Fruit fly (Drosophila melanogaster): ENCODE measurements around the gene CG42446.

DNA sequence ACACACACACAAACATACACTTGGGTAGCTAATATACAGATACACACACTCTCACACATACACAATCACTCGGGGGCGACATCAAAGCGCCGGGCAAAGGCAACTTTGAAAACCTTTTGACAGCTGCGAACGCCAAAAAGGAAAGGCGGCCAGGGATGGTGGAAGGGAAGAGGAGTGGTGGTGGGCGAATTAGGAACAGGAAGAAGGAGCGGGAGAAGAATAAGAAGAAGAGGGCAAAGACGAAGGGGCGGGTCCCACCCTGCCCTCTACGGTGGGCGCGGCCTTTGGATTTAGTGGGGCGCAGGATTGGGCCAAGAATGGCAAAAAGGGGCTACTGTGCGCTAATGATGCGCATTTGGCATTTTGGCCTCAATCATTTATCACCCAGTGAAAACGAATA, 36.7 kb upstream of the CG42446 start:
- TF ChIP-seq kay (GFP tag; ENCODE audit: borderline replicate concordance) (no peak), CG7101 (tag; optimal IDR thresholded peaks at IDR 0.05) (no peak), ovo (GFP tag; optimal IDR thresholded peaks at IDR 0.05) (no peak), Crg-1 (GFP tag; optimal IDR thresholded peaks at IDR 0.05) (no peak), cic (GFP tag; optimal IDR thresholded peaks at IDR 0.05) (no peak), CG5204 (GFP tag; optimal IDR thresholded peaks at IDR 0.05) (no peak), bab1 (GFP tag; optimal IDR thresholded peaks at IDR 0.05) (no peak), cnc (optimal IDR thresholded peaks at IDR 0.05) (no peak), Hr96 (GFP tag; optimal IDR thresholded peaks at IDR 0.05) (no peak), CG14711 (tag; optimal IDR thresholded peaks at IDR 0.05) (no peak), Clk (GFP tag; optimal IDR thresholded peaks at IDR 0.05) (no peak), CG33017 (tag; optimal IDR thresholded peaks at IDR 0.05) (no peak)
